Worm (Caenorhabditis elegans): ENCODE data around the gene pqn-51.

pqn-51 gene

ce11 chrV:5049333-5049942, at the start of gene pqn-51, which contains the start of gene K11D12.14:
pqn-51 (plus strand) TSS chrV:5049607.
K11D12.14 (plus strand) TSS chrV:5049636.
- TF ChIP-seq mdt-29 (GFP tag; IDR thresholded peaks at IDR 0.05): 0 out of 2 replicates have a peak, but pooled peaks have one; percentile 59
- peak; percentile 61 for TF ChIP-seq spr-3 (GFP tag; optimal IDR thresholded peaks at IDR 0.05)
- TF ChIP-seq lin-38 (GFP tag; IDR thresholded peaks at IDR 0.05): peak; percentile 93
- peak; percentile 81 for TF ChIP-seq T20F7.1 (GFP tag; optimal IDR thresholded peaks at IDR 0.05)
- no peak for TF ChIP-seq ceh-28 (tag; optimal IDR thresholded peaks at IDR 0.05)
- no peak for TF ChIP-seq unc-39 (tag; optimal IDR thresholded peaks at IDR 0.05)
- peak; percentile 95 for TF ChIP-seq hlh-11 (tag; optimal IDR thresholded peaks at IDR 0.05)
- no peak for TF ChIP-seq dmd-9 (GFP tag; IDR thresholded peaks at IDR 0.05)
- TF ChIP-seq zfp-2 (tag; optimal IDR thresholded peaks at IDR 0.05): peak; percentile 73
- TF ChIP-seq mdl-1 (tag; optimal IDR thresholded peaks at IDR 0.05): peak; percentile 18 to 67
- TF ChIP-seq spr-1 (tag; optimal IDR thresholded peaks at IDR 0.05): peak; percentile 81
- peak; percentile 93 for TF ChIP-seq fkh-10 (GFP tag; optimal IDR thresholded peaks at IDR 0.05)
- peak; percentile 95 for TF ChIP-seq dve-1 (tag; optimal IDR thresholded peaks at IDR 0.05; ENCODE audit: insufficient read depth)
- TF ChIP-seq snpc-4 (tag; optimal IDR thresholded peaks at IDR 0.05): no peak
- TF ChIP-seq F26F4.8 (GFP tag; conservative IDR thresholded peaks at IDR 0.05): no peak
- peak; percentile 87 for TF ChIP-seq aha-1 (tag)
- TF ChIP-seq R02D3.7 (tag; optimal IDR thresholded peaks at IDR 0.05): no peak
- TF ChIP-seq F49E8.2 (tag; optimal IDR thresholded peaks at IDR 0.05; ENCODE audit: borderline replicate concordance): no peak
- TF ChIP-seq Y105C5A.15 (GFP tag; IDR thresholded peaks at IDR 0.05): 0 out of 2 replicates have a peak, but pooled peaks have one; percentile 54
- peak; percentile 91 for TF ChIP-seq tra-1 (GFP tag; IDR thresholded peaks at IDR 0.05)
- TF ChIP-seq saeg-2 (GFP tag; IDR thresholded peaks at IDR 0.05): peak; percentile 86
- no peak for TF ChIP-seq nhr-76 (tag; optimal IDR thresholded peaks at IDR 0.05)
- TF ChIP-seq ztf-7 (tag; optimal IDR thresholded peaks at IDR 0.05): peak; percentile 55
- no peak for TF ChIP-seq lin-39 (tag; optimal IDR thresholded peaks at IDR 0.05)
- TF ChIP-seq nhr-48 (tag; optimal IDR thresholded peaks at IDR 0.05): peak; percentile 89
- TF ChIP-seq ceh-82 (tag; optimal IDR thresholded peaks at IDR 0.05): no peak
- peak; percentile 83 for TF ChIP-seq mes-2 (tag; optimal IDR thresholded peaks at IDR 0.05; ENCODE audit: poor library complexity, severe bottlenecking)
- no peak for TF ChIP-seq ces-1 (GFP tag; optimal IDR thresholded peaks at IDR 0.05)
- TF ChIP-seq dpl-1 (GFP tag; optimal IDR thresholded peaks at IDR 0.05): peak; percentile 90
- peak; percentile 61 to 75 for TF ChIP-seq hif-1 (tag; optimal IDR thresholded peaks at IDR 0.05)
- no peak for TF ChIP-seq lir-3 (tag; optimal IDR thresholded peaks at IDR 0.05)
- peak; percentile 93 for TF ChIP-seq lin-13 (GFP tag; optimal IDR thresholded peaks at IDR 0.05)
- TF ChIP-seq zip-11 (GFP tag; IDR thresholded peaks at IDR 0.05): no peak
- TF ChIP-seq php-3 (GFP tag; IDR thresholded peaks at IDR 0.05): peak; percentile 71; the same call in 1 of the 2 replicates
- peak; percentile 7 for TF ChIP-seq unc-130 (GFP tag; optimal IDR thresholded peaks at IDR 0.05)
- TF ChIP-seq pha-4 (GFP tag; IDR thresholded peaks at IDR 0.05): peak; percentile 90
- TF ChIP-seq pha-4 (tag; optimal IDR thresholded peaks at IDR 0.05): peak; percentile 1
- no peak for TF ChIP-seq zag-1 (tag; optimal IDR thresholded peaks at IDR 0.05)
- no peak for TF ChIP-seq Y5F2A.4 (GFP tag; optimal IDR thresholded peaks at IDR 0.05)
- TF ChIP-seq skn-1 (tag; optimal IDR thresholded peaks at IDR 0.05): no peak
- TF ChIP-seq gei-8 (GFP tag; optimal IDR thresholded peaks at IDR 0.05): peak; percentile 35
- TF ChIP-seq unc-62 (GFP tag; optimal IDR thresholded peaks at IDR 0.05 in 1 of 2): peak in 1 of 2 experiments; percentile 100
- TF ChIP-seq unc-62 (tag; optimal IDR thresholded peaks at IDR 0.05): no peak
- TF ChIP-seq ama-1 (optimal IDR thresholded peaks at IDR 0.05): peak; percentile 98
- TF ChIP-seq tag-97 (GFP tag; IDR thresholded peaks at IDR 0.05): no peak
- TF ChIP-seq F37D6.2 (tag; optimal IDR thresholded peaks at IDR 0.05): peak; percentile 91
- TF ChIP-seq daf-16 (GFP tag; optimal IDR thresholded peaks at IDR 0.05): peak; percentile 48 to 74
- TF ChIP-seq daf-16 (tag; optimal IDR thresholded peaks at IDR 0.05): peak; percentile 81
- TF ChIP-seq duxl-1 (tag; optimal IDR thresholded peaks at IDR 0.05; ENCODE audit: poor library complexity): peak; percentile 42
- no peak for TF ChIP-seq ztf-11 (tag; optimal IDR thresholded peaks at IDR 0.05)
- TF ChIP-seq arid-1 (GFP tag; conservative IDR thresholded peaks at IDR 0.05): peak; percentile 78; the same call in 1 of the 2 replicates
